Comparison of ENCODE assay signal across 2 worm cellular contexts in the genomic region with DNA sequence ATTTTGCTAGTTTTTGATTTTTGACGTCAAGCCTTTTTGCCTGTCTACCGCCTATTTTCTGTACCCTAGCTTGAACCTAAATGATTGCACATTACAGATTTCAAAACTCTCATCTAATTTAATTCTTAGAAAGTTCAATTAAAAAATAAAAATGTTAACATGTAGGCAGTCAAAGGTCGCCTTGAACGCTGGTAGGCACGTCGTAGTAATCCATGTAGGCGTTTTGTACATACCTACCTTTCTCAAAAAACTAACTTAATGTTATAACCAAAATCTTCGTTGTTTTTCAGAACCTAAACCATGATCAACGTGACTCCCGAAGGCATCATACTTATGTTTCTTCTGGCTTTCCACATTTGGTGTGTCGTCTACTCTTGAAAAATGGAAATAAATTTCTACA.
TF ChIP-seq lines count a peak whose summit lies in the region.

A gene (plus strand): TSS at position 301 of the 400 bp plus-strand sequence.

TF ChIP-seq in whole organism, L1 larva, 84 proteins besides CTCF, POLR2A, EP300 and RAD21:
- TF ChIP-seq lin-39 (tag; optimal IDR thresholded peaks at IDR 0.05; lab: Kevin White, UChicago) (no peak), irx-1 (tag; optimal IDR thresholded peaks at IDR 0.05; lab: Kevin White, UChicago) (no peak), nhr-85 (tag; lab: Kevin White, UChicago) (peak; percentile 25), snpc-4 (tag; optimal IDR thresholded peaks at IDR 0.05; lab: Kevin White, UChicago) (no peak), ztf-11 (tag; optimal IDR thresholded peaks at IDR 0.05; lab: Kevin White, UChicago) (no peak), Y116A8C.19 (tag; optimal IDR thresholded peaks at IDR 0.05; lab: Kevin White, UChicago; ENCODE audit: borderline replicate concordance) (no peak), lin-15B (tag; optimal IDR thresholded peaks at IDR 0.05; lab: Kevin White, UChicago) (no peak), nhr-84 (tag; optimal IDR thresholded peaks at IDR 0.05; lab: Kevin White, UChicago) (no peak), F16B12.6 (tag; optimal IDR thresholded peaks at IDR 0.05; lab: Kevin White, UChicago) (no peak), efl-1 (optimal IDR thresholded peaks at IDR 0.05; lab: Kevin White, UChicago) (no peak), efl-1 (GFP tag; optimal IDR thresholded peaks at IDR 0.05 in 1 of 2; lab: Kevin White, UChicago) (peak in 1 of 2 experiments; percentile 63), swsn-7 (tag; optimal IDR thresholded peaks at IDR 0.05; lab: Kevin White, UChicago) (no peak), unc-30 (tag; optimal IDR thresholded peaks at IDR 0.05; lab: Kevin White, UChicago) (no peak)

TF ChIP-seq in whole organism, L3 larva, 47 proteins besides CTCF, POLR2A, EP300 and RAD21:
- TF ChIP-seq nfya-1 (tag; optimal IDR thresholded peaks at IDR 0.05; lab: Kevin White, UChicago; ENCODE audit: insufficient read depth), result no peak
- no peak for TF ChIP-seq jun-1 (tag; optimal IDR thresholded peaks at IDR 0.05; lab: Kevin White, UChicago)
- TF ChIP-seq nhr-43 (tag; optimal IDR thresholded peaks at IDR 0.05; lab: Kevin White, UChicago; ENCODE audit: poor library complexity, severe bottlenecking), result peak; percentile 43
- no peak for TF ChIP-seq nhr-28 (tag; optimal IDR thresholded peaks at IDR 0.05; lab: Kevin White, UChicago)
- no peak for TF ChIP-seq nhr-76 (tag; optimal IDR thresholded peaks at IDR 0.05; lab: Kevin White, UChicago)
- TF ChIP-seq egl-5 (tag; optimal IDR thresholded peaks at IDR 0.05; lab: Kevin White, UChicago), result no peak
- no peak for TF ChIP-seq nhr-11 (tag; optimal IDR thresholded peaks at IDR 0.05; lab: Kevin White, UChicago)
- TF ChIP-seq nhr-23 (tag; optimal IDR thresholded peaks at IDR 0.05; lab: Kevin White, UChicago), result peak; percentile 20
